Worm (Caenorhabditis elegans) whole organism, L1 larva: Measurements from ENCODE around the gene F13A2.5.

Source experiments
- ama-1 ChIP-seq: fragments of 150-350 bp; optimal IDR thresholded peaks from 2 replicates; lab custom pipeline; 2014
- elt-2 ChIP-seq: sonication (generic microtip); optimal IDR thresholded peaks from 2 replicates; lab custom pipeline; 2016; ENCODE audit warnings: missing genetic modification characterization, mild to moderate bottlenecking, inconsistent platforms, missing compliant biosample characterization, missing genetic modification reagents
- elt-3 ChIP-seq, 6 experiments: fragments of 150-350 bp in 1 of 6; sonication (generic microtip); optimal IDR thresholded peaks; 2 replicates each; lab custom pipeline; 2017 to 2018; ENCODE audit warnings: missing biosample characterization in 6 of 6, missing genetic modification characterization in 6 of 6, inconsistent platforms in 1 of 6
- lin-15B ChIP-seq: fragments of 150-350 bp; sonication (generic microtip); optimal IDR thresholded peaks from 3 replicates; lab custom pipeline; 2014; ENCODE audit warnings: missing biosample characterization, missing genetic modification characterization
- mep-1 ChIP-seq: fragments of 150-350 bp; optimal IDR thresholded peaks from 2 replicates; lab custom pipeline; 2014; ENCODE audit warnings: missing biosample characterization, missing genetic modification characterization
- nhr-11 ChIP-seq: fragments of 150-350 bp; optimal IDR thresholded peaks from 2 replicates; lab custom pipeline; 2014; ENCODE audit warnings: missing biosample characterization, missing genetic modification characterization
- nhr-237 ChIP-seq: fragments of 150-350 bp; optimal IDR thresholded peaks from 2 replicates; lab custom pipeline; 2014; ENCODE audit warnings: missing biosample characterization, missing genetic modification characterization
- nhr-76 ChIP-seq: sonication (generic microtip); optimal IDR thresholded peaks from 2 replicates; lab custom pipeline; 2017; ENCODE audit warnings: missing biosample characterization, missing genetic modification characterization
- nhr-90 ChIP-seq: sonication (generic microtip); optimal IDR thresholded peaks from 2 replicates; lab custom pipeline; 2016; ENCODE audit warnings: mild to moderate bottlenecking, missing genetic modification characterization, missing compliant biosample characterization; ENCODE audit not compliant: poor library complexity
- skn-1 ChIP-seq: fragments of 150-350 bp; optimal IDR thresholded peaks from 2 replicates; lab custom pipeline; 2014; ENCODE audit warnings: missing biosample characterization, missing genetic modification characterization
- snpc-4 ChIP-seq: fragments of 150-350 bp; optimal IDR thresholded peaks from 2 replicates; lab custom pipeline; 2014; ENCODE audit warnings: missing biosample characterization, missing genetic modification characterization
- sup-37 ChIP-seq: fragments of 200-800 bp; sonication (Bioruptor generic); optimal IDR thresholded peaks from 2 replicates; lab custom pipeline; 2018; ENCODE audit warnings: mild to moderate bottlenecking, missing genetic modification characterization, missing compliant biosample characterization
- xbp-1 ChIP-seq: sonication (generic microtip); optimal IDR thresholded peaks from 2 replicates; lab custom pipeline; 2016; ENCODE audit warnings: missing genetic modification characterization, missing compliant biosample characterization

ce11 chrV:4423860-4424401, 22.2 kb upstream of the F13A2.5 start, which contains the start of the genes Y47D7A.9 and Y47D7A.19:
- no peak for TF ChIP-seq snpc-4 (tag; lab: Kevin White, UChicago)
- TF ChIP-seq lin-15B (tag; lab: Kevin White, UChicago): no peak
- no peak for TF ChIP-seq skn-1 (tag; lab: Kevin White, UChicago)
- TF ChIP-seq nhr-237 (tag; lab: Kevin White, UChicago): no peak
- no peak for TF ChIP-seq elt-3 (tag; optimal IDR thresholded peaks at IDR 0.05; lab: Kevin White, UChicago)
- TF ChIP-seq xbp-1 (tag; lab: Kevin White, UChicago): no peak
- TF ChIP-seq sup-37: no peak
- no peak for TF ChIP-seq elt-2 (tag; lab: Kevin White, UChicago)
- no peak for TF ChIP-seq nhr-90 (tag; lab: Kevin White, UChicago)
- no peak for TF ChIP-seq nhr-76 (tag; lab: Kevin White, UChicago)
- TF ChIP-seq mep-1 (tag; lab: Kevin White, UChicago): no peak
- TF ChIP-seq nhr-11 (tag; lab: Kevin White, UChicago): no peak
- TF ChIP-seq ama-1 (lab: Kevin White, UChicago): no peak
